Fruit fly (Drosophila melanogaster): ENCODE results near the gene rasp.

- no peak for TF ChIP-seq psq (optimal IDR thresholded peaks at IDR 0.05)
- no peak for TF ChIP-seq Dll (optimal IDR thresholded peaks at IDR 0.05)
- TF ChIP-seq CG8478 (optimal IDR thresholded peaks at IDR 0.05): no peak
- TF ChIP-seq usp (GFP tag; optimal IDR thresholded peaks at IDR 0.05): no peak
- TF ChIP-seq pan (optimal IDR thresholded peaks at IDR 0.05): no peak
Observed at dm6 chr3L:3203062-3203461, 41.1 kb downstream of the rasp start, which contains the start of gene CG32271.

All from whole organism.